Worm (Caenorhabditis elegans) whole organism, L4/young adult: Measurements from ENCODE around the gene F01D5.7.

Source experiments
- W03F9.2 ChIP-seq: fragments of 150-350 bp; optimal IDR thresholded peaks from 2 replicates; lab custom pipeline; 2014; ENCODE audit warnings: missing biosample characterization, missing genetic modification characterization
- him-1 ChIP-seq: sonication (generic microtip); optimal IDR thresholded peaks from 2 replicates; lab custom pipeline; 2016; ENCODE audit warnings: missing genotype, missing genetic modification reagents, missing genetic modification characterization, missing compliant biosample characterization

DNA sequence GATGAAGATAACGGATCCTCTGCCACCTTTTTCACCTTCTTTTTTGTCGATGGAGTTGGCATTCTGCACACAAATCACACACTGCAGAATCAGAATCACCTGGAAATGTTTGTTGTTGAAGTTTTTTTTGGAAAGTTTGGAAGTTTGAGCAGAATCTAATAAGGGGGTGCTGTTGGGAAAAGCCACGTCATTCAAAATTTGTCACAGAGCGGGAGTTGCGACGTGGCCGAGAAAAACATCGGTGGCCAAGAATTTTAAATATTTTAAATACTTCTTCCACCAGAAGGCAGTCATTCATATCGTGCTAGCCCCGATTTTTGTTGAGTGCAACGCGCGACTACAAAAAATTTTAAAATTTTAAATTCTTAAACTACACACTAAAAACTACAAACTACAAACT is 46.1 kb upstream of the F01D5.7 start, which contains the start of gene rpi-1:
- TF ChIP-seq him-1 (no peak), W03F9.2 (tag; lab: Kevin White, UChicago) (no peak)
